Worm (Caenorhabditis elegans) whole organism, midembryonic: ENCODE data around the gene trxr-1.

Experiments
- T22C8.4 ChIP-seq: fragments of 200-800 bp; sonication (Bioruptor generic); IDR thresholded peaks from 2 replicates; pipeline ENCODE4 v1.3.6; 2022; ENCODE audit warnings: missing genetic modification characterization, missing compliant biosample characterization
- cog-1 ChIP-seq: sonication (generic microtip); optimal IDR thresholded peaks from 2 replicates; lab custom pipeline; 2016; ENCODE audit warnings: missing genetic modification characterization, missing compliant biosample characterization
- flt-1 ChIP-seq: fragments of 200-800 bp; sonication (Bioruptor generic); IDR thresholded peaks from 2 replicates; pipeline ENCODE4 v1.3.6; 2022; ENCODE audit warnings: missing genetic modification characterization, missing compliant biosample characterization
- med-1 ChIP-seq: sonication (generic microtip); optimal IDR thresholded peaks from 2 replicates; lab custom pipeline; 2017; ENCODE audit warnings: missing genetic modification characterization, mild to moderate bottlenecking, missing compliant biosample characterization, antibody characterized with exemption, missing genetic modification reagents; ENCODE audit not compliant: insufficient read depth
- ref-1 ChIP-seq: fragments of 200-800 bp; sonication (Bioruptor generic); conservative IDR thresholded peaks from 2 replicates; pipeline ENCODE4 v1.3.6; 2022; ENCODE audit warnings: missing genetic modification reagents, missing genetic modification characterization, missing compliant biosample characterization
- tab-1 ChIP-seq: fragments of 200-800 bp; sonication (Bioruptor generic); IDR thresholded peaks from 2 replicates; pipeline ENCODE4 v1.3.6; 2022; ENCODE audit warnings: missing genetic modification characterization, missing compliant biosample characterization
- ztf-23 ChIP-seq: fragments of 200-800 bp; sonication (Bioruptor generic); IDR thresholded peaks from 2 replicates; pipeline ENCODE4 v1.3.6; 2022; ENCODE audit warnings: missing genetic modification reagents, missing genetic modification characterization, missing compliant biosample characterization
- ztf-29 ChIP-seq: fragments of 200-800 bp; sonication (Bioruptor generic); IDR thresholded peaks from 2 replicates; pipeline ENCODE4 v1.3.6; 2022; ENCODE audit warnings: missing genetic modification reagents, missing genetic modification characterization, missing compliant biosample characterization

DNA sequence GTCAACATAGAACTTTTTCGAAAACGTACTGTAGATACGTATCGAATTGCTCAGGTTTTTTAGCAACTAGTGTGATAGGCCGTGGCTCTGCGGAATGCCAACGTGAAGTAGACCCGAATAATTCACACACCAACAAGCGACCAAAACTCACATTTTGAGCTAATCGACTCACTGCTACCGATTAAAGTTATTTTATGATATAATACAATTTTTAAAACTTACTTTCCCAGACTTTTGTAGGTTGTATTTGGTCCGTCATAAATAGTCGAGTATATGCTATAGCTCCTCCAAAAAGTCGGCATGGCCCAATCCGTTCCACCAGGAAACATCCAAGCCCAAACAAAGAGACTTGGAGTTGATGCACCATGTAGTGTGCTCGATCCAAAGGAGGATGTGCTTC lies 919 bp upstream of the trxr-1 start, which contains the start of gene C25A8.1:
- TF ChIP-seq tab-1 (GFP tag; lab: Robert Waterston, UW) (no peak), cog-1 (tag; lab: Kevin White, UChicago) (no peak), ztf-23 (GFP tag; lab: Robert Waterston, UW) (no peak), flt-1 (GFP tag; lab: Robert Waterston, UW) (no peak), ref-1 (GFP tag; lab: Robert Waterston, UW) (no peak), med-1 (GFP tag; lab: Kevin White, UChicago) (no peak), T22C8.4 (GFP tag; lab: Robert Waterston, UW) (no peak), ztf-29 (GFP tag; lab: Robert Waterston, UW) (no peak)
